Fruit fly (Drosophila melanogaster) whole organism, prepupa: ENCODE measurements around the gene Gyc89Db.

Experiments
- CG11762 ChIP-seq: fragments of 200-800 bp; sonication (Bioruptor generic); optimal IDR thresholded peaks from 3 replicates; lab custom pipeline; 2016; ENCODE audit warnings: missing biosample characterization, missing genetic modification characterization; ENCODE audit not compliant: insufficient read depth
- CG1621 ChIP-seq: fragments of 200-800 bp; sonication (Bioruptor generic); optimal IDR thresholded peaks from 3 replicates; lab custom pipeline; 2018; ENCODE audit warnings: missing biosample characterization, mild to moderate bottlenecking, missing genetic modification characterization
- CG16779 ChIP-seq: fragments of 200-800 bp; sonication (Bioruptor generic); optimal IDR thresholded peaks from 3 replicates; lab custom pipeline; 2017; ENCODE audit warnings: missing biosample characterization, mild to moderate bottlenecking, missing genetic modification characterization
- CG3032 ChIP-seq: fragments of 200-800 bp; optimal IDR thresholded peaks from 2 replicates; lab custom pipeline; 2019; ENCODE audit warnings: missing biosample characterization, mild to moderate bottlenecking, missing genetic modification characterization, moderate library complexity
- CG31627 ChIP-seq: fragments of 200-800 bp; sonication (Bioruptor generic); optimal IDR thresholded peaks from 3 replicates; lab custom pipeline; 2016; ENCODE audit warnings: missing biosample characterization, missing genetic modification characterization
- CG32006 ChIP-seq: fragments of 200-800 bp; sonication (Bioruptor generic); optimal IDR thresholded peaks from 3 replicates; lab custom pipeline; 2017; ENCODE audit warnings: missing biosample characterization, mild to moderate bottlenecking, missing genetic modification characterization
- CG4318 ChIP-seq: fragments of 200-800 bp; sonication (Bioruptor generic); optimal IDR thresholded peaks from 3 replicates; lab custom pipeline; 2017; ENCODE audit warnings: missing biosample characterization, mild to moderate bottlenecking, missing genetic modification characterization
- CG6163 ChIP-seq: fragments of 200-800 bp; sonication (Bioruptor generic); IDR thresholded peaks from 3 replicates; pipeline ENCODE4 v1.3.6; 2022; ENCODE audit warnings: missing biosample characterization, missing genetic modification characterization
- CG6808 ChIP-seq: fragments of 200-800 bp; sonication (Bioruptor generic); optimal IDR thresholded peaks from 3 replicates; lab custom pipeline; 2017; ENCODE audit warnings: missing biosample characterization, missing genetic modification characterization, mild to moderate bottlenecking, moderate library complexity, missing genetic modification reagents
- CG6854 ChIP-seq: fragments of 200-800 bp; sonication (Bioruptor generic); optimal IDR thresholded peaks from 2 replicates; lab custom pipeline; 2017; ENCODE audit warnings: missing biosample characterization, mild to moderate bottlenecking, missing genetic modification characterization
- CG8119 ChIP-seq: fragments of 200-800 bp; sonication (Bioruptor generic); IDR thresholded peaks from 3 replicates; pipeline ENCODE4 v1.3.6; 2022; ENCODE audit warnings: missing biosample characterization, missing genetic modification characterization
- CG8319 ChIP-seq: fragments of 200-800 bp; sonication (Bioruptor generic); optimal IDR thresholded peaks from 3 replicates; lab custom pipeline; 2016; ENCODE audit warnings: missing biosample characterization, missing genetic modification characterization
- CG9139 ChIP-seq: fragments of 200-800 bp; sonication (Bioruptor generic); optimal IDR thresholded peaks from 3 replicates; lab custom pipeline; 2017; ENCODE audit warnings: missing biosample characterization, mild to moderate bottlenecking, missing genetic modification characterization
- Eip75B ChIP-seq: fragments of 200-800 bp; sonication (Bioruptor generic); optimal IDR thresholded peaks from 3 replicates; lab custom pipeline; 2016; ENCODE audit warnings: missing biosample characterization, missing genetic modification characterization
- Eip78C ChIP-seq: fragments of 200-800 bp; sonication (Bioruptor generic); peaks from one replicate; lab custom pipeline; 2016; ENCODE audit warnings: missing biosample characterization, missing genetic modification characterization
- Eip93F ChIP-seq: fragments of 200-800 bp; sonication (Bioruptor generic); optimal IDR thresholded peaks from 2 replicates; lab custom pipeline; 2016; ENCODE audit warnings: missing biosample characterization, mild to moderate bottlenecking, missing genetic modification characterization
- Ets21C ChIP-seq: fragments of 200-800 bp; sonication (Bioruptor generic); optimal IDR thresholded peaks from 3 replicates; lab custom pipeline; 2016; ENCODE audit warnings: missing biosample characterization, missing genetic modification characterization
- Ets96B ChIP-seq: fragments of 200-800 bp; optimal IDR thresholded peaks from 2 replicates; lab custom pipeline; 2019; ENCODE audit warnings: missing biosample characterization, mild to moderate bottlenecking, missing genetic modification characterization, moderate library complexity
- Gug ChIP-seq: fragments of 200-800 bp; sonication (Bioruptor generic); IDR thresholded peaks from 2 replicates; pipeline ENCODE4 v1.3.6; 2022; ENCODE audit warnings: missing biosample characterization, missing genetic modification characterization
- Hr38 ChIP-seq: sonication (Bioruptor generic); optimal IDR thresholded peaks from 2 replicates; lab custom pipeline; 2016; ENCODE audit warnings: missing biosample characterization, missing genetic modification characterization
- Hr39 ChIP-seq: fragments of 200-800 bp; sonication (Bioruptor generic); optimal IDR thresholded peaks from 2 replicates; lab custom pipeline; 2016; ENCODE audit warnings: missing biosample characterization, missing genetic modification characterization
- Hr4 ChIP-seq: fragments of 200-800 bp; sonication (Bioruptor generic); optimal IDR thresholded peaks from 3 replicates; lab custom pipeline; 2016; ENCODE audit warnings: missing biosample characterization, missing genetic modification characterization
- Lpt ChIP-seq: fragments of 200-800 bp; sonication (Bioruptor generic); optimal IDR thresholded peaks from 3 replicates; lab custom pipeline; 2016; ENCODE audit warnings: missing biosample characterization, missing genetic modification characterization
- OdsH ChIP-seq: fragments of 200-800 bp; sonication (Bioruptor generic); optimal IDR thresholded peaks from 3 replicates; lab custom pipeline; 2016; ENCODE audit warnings: missing biosample characterization, missing genetic modification characterization
- Smox ChIP-seq: fragments of 200-800 bp; sonication (Bioruptor generic); optimal IDR thresholded peaks from 3 replicates; lab custom pipeline; 2016; ENCODE audit warnings: missing biosample characterization, missing genetic modification characterization
- Sox102F ChIP-seq: fragments of 200-800 bp; sonication (Bioruptor generic); optimal IDR thresholded peaks from 2 replicates; lab custom pipeline; 2016; ENCODE audit warnings: missing biosample characterization, mild to moderate bottlenecking, missing genetic modification characterization
- achi ChIP-seq: fragments of 200-800 bp; sonication (Bioruptor generic); optimal IDR thresholded peaks from 3 replicates; lab custom pipeline; 2016; ENCODE audit warnings: missing biosample characterization, missing genetic modification characterization
- acj6 ChIP-seq: fragments of 200-800 bp; sonication (Bioruptor generic); optimal IDR thresholded peaks from 3 replicates; lab custom pipeline; 2016; ENCODE audit warnings: missing biosample characterization, missing genetic modification characterization
- cyc ChIP-seq: fragments of 200-800 bp; sonication (Bioruptor generic); optimal IDR thresholded peaks from 3 replicates; lab custom pipeline; 2016; ENCODE audit warnings: missing biosample characterization, missing genetic modification characterization
- dac ChIP-seq: fragments of 200-800 bp; sonication (Bioruptor generic); optimal IDR thresholded peaks from 2 replicates; lab custom pipeline; 2017; ENCODE audit warnings: missing biosample characterization, mild to moderate bottlenecking, missing genetic modification characterization
- dsx ChIP-seq: fragments of 200-800 bp; optimal IDR thresholded peaks from 3 replicates; lab custom pipeline; 2019; ENCODE audit warnings: missing biosample characterization, mild to moderate bottlenecking, missing genetic modification characterization, moderate library complexity; ENCODE audit not compliant: poor library complexity, severe bottlenecking
- eg ChIP-seq: fragments of 200-800 bp; sonication (Bioruptor generic); IDR thresholded peaks from 3 replicates; pipeline ENCODE4 v1.3.6; 2022; ENCODE audit warnings: missing biosample characterization, missing genetic modification characterization
- esn ChIP-seq: fragments of 200-800 bp; sonication (Bioruptor generic); optimal IDR thresholded peaks from 2 replicates; lab custom pipeline; 2016; ENCODE audit warnings: missing biosample characterization, mild to moderate bottlenecking, missing genetic modification characterization, moderate library complexity
- fd85E ChIP-seq: fragments of 200-800 bp; sonication (Bioruptor generic); optimal IDR thresholded peaks from 3 replicates; lab custom pipeline; 2016; ENCODE audit warnings: missing biosample characterization, missing genetic modification characterization
- fkh ChIP-seq: fragments of 200-800 bp; sonication (Bioruptor generic); optimal IDR thresholded peaks from 3 replicates; lab custom pipeline; 2017; ENCODE audit warnings: missing biosample characterization, mild to moderate bottlenecking, missing genetic modification characterization, moderate library complexity
- lz ChIP-seq: fragments of 200-800 bp; sonication (Bioruptor generic); optimal IDR thresholded peaks from 3 replicates; lab custom pipeline; 2016; ENCODE audit warnings: missing biosample characterization, missing genetic modification characterization
- net ChIP-seq: fragments of 200-800 bp; sonication (Bioruptor generic); optimal IDR thresholded peaks from 3 replicates; lab custom pipeline; 2016; ENCODE audit warnings: missing biosample characterization, missing genetic modification characterization
- pdm3 ChIP-seq: fragments of 200-800 bp; sonication (Bioruptor generic); optimal IDR thresholded peaks from 3 replicates; lab custom pipeline; 2016; ENCODE audit warnings: missing biosample characterization, missing genetic modification characterization
- spab ChIP-seq: fragments of 200-800 bp; sonication (Bioruptor generic); optimal IDR thresholded peaks from 2 replicates; lab custom pipeline; 2017; ENCODE audit warnings: missing biosample characterization, mild to moderate bottlenecking, missing genetic modification characterization, missing genetic modification reagents
- ss ChIP-seq, 2 experiments: fragments of 200-800 bp; sonication (Bioruptor generic); optimal IDR thresholded peaks; 2 replicates in 1 of 2; 3 replicates in 1 of 2; lab custom pipeline; 2017 to 2018; ENCODE audit warnings: mild to moderate bottlenecking in 2 of 2, missing biosample characterization in 2 of 2, missing genetic modification characterization in 2 of 2, moderate library complexity in 1 of 2
- topi ChIP-seq: fragments of 200-800 bp; sonication (Bioruptor generic); optimal IDR thresholded peaks from 3 replicates; lab custom pipeline; 2016; ENCODE audit warnings: missing biosample characterization, missing genetic modification characterization
- vri ChIP-seq: fragments of 200-800 bp; sonication (Bioruptor generic); optimal IDR thresholded peaks from 3 replicates; lab custom pipeline; 2016; ENCODE audit warnings: missing biosample characterization, mild to moderate bottlenecking, missing genetic modification characterization

Gene Gyc89Db

DNA sequence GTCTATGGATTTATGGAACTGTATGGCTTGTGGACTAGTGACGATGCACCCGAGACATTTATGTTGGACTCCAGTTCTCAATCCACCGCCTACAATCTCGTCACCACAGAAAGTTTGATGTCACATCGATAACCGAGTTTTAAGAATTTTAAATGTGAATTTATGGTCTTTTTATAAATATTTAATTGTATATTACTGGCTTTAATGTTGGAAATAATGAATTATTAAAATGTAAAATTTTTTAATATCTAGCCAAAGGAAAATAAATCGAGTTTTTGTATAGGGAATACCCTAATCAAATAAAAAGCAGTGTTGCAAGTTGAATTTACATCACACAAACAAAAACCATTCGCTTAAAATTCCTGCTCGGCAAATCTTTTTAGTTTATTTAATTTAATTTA, 44.2 kb upstream of the Gyc89Db start, which contains the start of gene Fntb (continued):
- no peak for TF ChIP-seq spab (GFP tag; lab: Kevin White, UChicago)
- peak; percentile 57; the same call in 2 of the 3 replicates for TF ChIP-seq CG8119 (GFP tag; lab: Robert Waterston, UW)
- TF ChIP-seq CG1621 (tag; lab: Kevin White, UChicago) = no peak
- peak; percentile 66 for TF ChIP-seq CG3032
- TF ChIP-seq CG6808 = no peak
- peak; percentile 50 for TF ChIP-seq Lpt
- peak; percentile 46 for TF ChIP-seq CG31627 (GFP tag; lab: Kevin White, UChicago)
- peak; percentile 61 for TF ChIP-seq topi (GFP tag; lab: Kevin White, UChicago)
- peak; percentile 54 for TF ChIP-seq eg
- TF ChIP-seq fd85E (GFP tag; lab: Kevin White, UChicago) = no peak
- TF ChIP-seq CG4318 (GFP tag; lab: Kevin White, UChicago) = no peak
- TF ChIP-seq Eip93F (GFP tag; lab: Kevin White, UChicago) = peak; percentile 18
- no peak for TF ChIP-seq dac
- TF ChIP-seq lz = peak; percentile 76
- no peak for TF ChIP-seq pdm3 (GFP tag; lab: Kevin White, UChicago)
- TF ChIP-seq CG11762 (GFP tag; lab: Kevin White, UChicago) = peak; percentile 33
- peak; percentile 51 for TF ChIP-seq Hr39

DNA sequence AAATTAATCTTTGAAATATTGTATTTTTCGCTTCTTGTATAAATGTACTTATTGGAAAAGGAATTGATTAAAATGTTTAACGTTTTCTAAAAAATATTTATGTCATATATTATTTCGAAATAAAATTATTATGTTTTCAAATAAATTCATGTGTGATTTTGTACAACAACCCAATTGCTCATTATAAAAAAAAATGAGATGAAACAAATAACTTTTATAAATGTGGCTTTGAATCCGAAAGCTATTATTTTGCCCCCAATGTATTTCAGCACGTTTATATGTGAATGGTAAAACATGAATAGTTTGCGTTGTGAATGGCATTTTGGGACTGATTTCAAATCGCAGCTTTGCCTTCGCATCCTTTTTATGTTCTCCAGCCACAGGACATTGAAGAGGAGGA, 42.3 kb upstream of the Gyc89Db start, which contains the start of gene CG14881:
Gene CG14881 (plus strand): TSS at position 301 of the 400 bp plus-strand sequence.
- no peak for TF ChIP-seq ss (GFP tag; optimal IDR thresholded peaks at IDR 0.05; lab: Kevin White, UChicago)
- TF ChIP-seq Ets96B (tag; lab: Kevin White, UChicago) = no peak
- no peak for TF ChIP-seq vri
- TF ChIP-seq OdsH (GFP tag; lab: Kevin White, UChicago) = no peak
- TF ChIP-seq Gug (GFP tag; lab: Robert Waterston, UW) = no peak
- TF ChIP-seq acj6 = no peak
- TF ChIP-seq CG8119 (GFP tag; lab: Robert Waterston, UW) = no peak
- TF ChIP-seq spab (GFP tag; lab: Kevin White, UChicago) = no peak
- no peak for TF ChIP-seq Eip75B
- TF ChIP-seq Eip78C (GFP tag; lab: Kevin White, UChicago) = no peak
- TF ChIP-seq Hr38 (GFP tag; lab: Kevin White, UChicago) = no peak
- TF ChIP-seq fd85E (GFP tag; lab: Kevin White, UChicago) = no peak
- TF ChIP-seq Hr39 = no peak
- TF ChIP-seq CG32006 (GFP tag; lab: Kevin White, UChicago) = no peak
- TF ChIP-seq topi (GFP tag; lab: Kevin White, UChicago) = no peak
- no peak for TF ChIP-seq Smox (GFP tag; lab: Kevin White, UChicago)
- TF ChIP-seq CG9139 (GFP tag; lab: Kevin White, UChicago) = no peak
- TF ChIP-seq CG8319 (GFP tag; lab: Kevin White, UChicago) = no peak
- TF ChIP-seq CG6808 = no peak
- no peak for TF ChIP-seq achi (GFP tag; lab: Kevin White, UChicago)

DNA sequence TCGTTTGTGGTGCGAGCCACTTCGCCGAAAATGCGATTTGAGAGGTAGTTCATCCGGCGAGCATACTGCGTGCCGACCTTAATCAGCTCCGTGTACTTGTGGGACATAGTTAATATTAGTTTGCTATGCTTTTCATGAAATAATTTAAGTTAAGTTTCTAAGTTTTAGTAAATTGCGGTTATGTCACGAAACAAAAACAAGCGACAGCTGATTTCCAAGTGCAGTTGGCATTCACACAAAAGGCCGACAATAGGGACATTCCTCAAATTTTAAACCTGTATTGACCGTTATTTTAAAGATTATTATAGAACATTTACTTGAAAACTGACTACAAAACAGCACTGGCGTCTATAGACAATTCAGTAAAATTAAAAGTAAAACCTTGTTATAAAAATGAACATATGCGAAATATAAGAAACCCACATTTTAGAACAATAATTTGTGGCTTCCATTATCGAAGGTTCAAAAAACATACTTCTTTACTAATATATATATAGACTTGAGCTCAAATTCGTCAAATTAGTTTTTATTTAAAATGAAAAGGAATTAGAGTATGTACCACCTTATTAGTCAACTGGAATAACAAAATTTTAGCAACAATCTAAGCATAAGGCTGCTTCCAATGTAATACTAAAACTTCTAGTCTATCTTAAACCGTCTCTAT, 40.4 kb upstream of the Gyc89Db start, which contains the start of gene mRpS33:
Gene mRpS33 (minus strand): TSS at position 224 of the 664 bp plus-strand sequence.
- no peak for TF ChIP-seq CG31627 (GFP tag; lab: Kevin White, UChicago)
- TF ChIP-seq vri = peak; percentile 49
- TF ChIP-seq Eip78C (GFP tag; lab: Kevin White, UChicago) = peak; percentile 16

DNA sequence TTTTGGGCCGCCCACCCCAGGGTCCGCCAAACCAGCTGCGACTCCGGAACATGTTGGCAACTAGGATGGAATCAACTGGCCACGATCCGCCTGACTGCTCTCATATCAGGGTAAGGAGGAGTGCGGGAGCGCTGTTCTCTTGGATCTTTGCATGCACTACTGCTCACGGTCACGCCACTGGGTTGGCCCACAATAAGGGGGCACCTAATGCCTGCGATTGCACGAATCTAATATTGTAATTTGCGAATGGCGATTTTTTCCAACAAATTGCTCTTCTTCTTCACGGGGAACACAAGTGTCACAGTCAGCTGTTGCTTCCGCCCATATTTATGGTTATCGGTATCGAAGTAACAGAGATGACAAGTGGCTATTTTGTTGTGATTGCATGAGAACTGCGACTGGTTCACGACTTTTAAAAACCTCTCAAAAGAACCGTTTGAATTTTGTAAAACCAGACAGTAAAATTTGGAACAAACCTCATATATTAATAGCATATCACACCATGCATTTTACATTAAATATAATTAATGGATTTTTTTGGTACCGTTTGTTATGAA, 35.5 kb upstream of the Gyc89Db start, which contains the start of gene ema:
Gene ema (minus strand): TSS at position 295 of the 557 bp plus-strand sequence.
- TF ChIP-seq net = no peak
- no peak for TF ChIP-seq eg
- no peak for TF ChIP-seq CG6163 (GFP tag; lab: Robert Waterston, UW)
- no peak for TF ChIP-seq fkh (GFP tag; lab: Kevin White, UChicago)
- no peak for TF ChIP-seq Hr4 (GFP tag; lab: Kevin White, UChicago)
- no peak for TF ChIP-seq Sox102F
- TF ChIP-seq CG6854 (GFP tag; lab: Kevin White, UChicago) = peak; percentile 5
- peak; percentile 3 for TF ChIP-seq CG31627 (GFP tag; lab: Kevin White, UChicago)
- peak; percentile 98 for TF ChIP-seq achi (GFP tag; lab: Kevin White, UChicago)
- peak; percentile 3 for TF ChIP-seq cyc (GFP tag; lab: Kevin White, UChicago)
- TF ChIP-seq CG6808 = no peak
- peak; percentile 42 for TF ChIP-seq dsx (GFP tag; lab: Kevin White, UChicago)
- peak; percentile 53 for TF ChIP-seq Eip78C (GFP tag; lab: Kevin White, UChicago)
- no peak for TF ChIP-seq CG1621 (tag; lab: Kevin White, UChicago)
- peak; percentile 34 for TF ChIP-seq esn (GFP tag; lab: Kevin White, UChicago)
- TF ChIP-seq vri = peak; percentile 4
- TF ChIP-seq CG8319 (GFP tag; lab: Kevin White, UChicago) = no peak
- no peak for TF ChIP-seq Ets21C (GFP tag; lab: Kevin White, UChicago)
- TF ChIP-seq CG16779 (tag; lab: Kevin White, UChicago) = no peak
- no peak for TF ChIP-seq CG11762 (GFP tag; lab: Kevin White, UChicago)
- peak; percentile 14 for TF ChIP-seq lz
